Fruit fly (Drosophila melanogaster) whole organism, embryonic: ENCODE measurements around the gene Pk34A.

Experiments
- ATbp ChIP-seq: fragments of 200-800 bp; sonication (Bioruptor generic); optimal IDR thresholded peaks from 2 replicates; lab custom pipeline; 2017; ENCODE audit warnings: missing biosample characterization, mild to moderate bottlenecking, missing genetic modification characterization, missing genetic modification reagents
- Abd-B ChIP-seq: fragments of 200-800 bp; sonication (Bioruptor generic); optimal IDR thresholded peaks from 2 replicates; lab custom pipeline; 2018; ENCODE audit warnings: missing biosample characterization, mild to moderate bottlenecking, missing genetic modification characterization, moderate library complexity
- Adf1 ChIP-seq: fragments of 200-800 bp; sonication (Bioruptor generic); IDR thresholded peaks from 2 replicates; pipeline ENCODE4 v1.3.6; 2022; ENCODE audit warnings: missing biosample characterization, missing genetic modification characterization
- Atf-2 ChIP-seq: fragments of 200-800 bp; sonication (Bioruptor generic); optimal IDR thresholded peaks from 2 replicates; lab custom pipeline; 2016; ENCODE audit warnings: missing biosample characterization, missing genetic modification characterization
- Atf6 ChIP-seq: fragments of 200-800 bp; sonication (Bioruptor generic); IDR thresholded peaks from 2 replicates; pipeline ENCODE4 v1.3.6; 2022; ENCODE audit warnings: missing biosample characterization, missing genetic modification characterization
- CG10209 ChIP-seq: fragments of 200-800 bp; sonication (Bioruptor generic); optimal IDR thresholded peaks from 3 replicates; lab custom pipeline; 2017; ENCODE audit warnings: missing biosample characterization, mild to moderate bottlenecking, missing genetic modification characterization, missing genetic modification reagents
- CG11456 ChIP-seq: fragments of 200-800 bp; sonication (Bioruptor generic); IDR thresholded peaks from 3 replicates; pipeline ENCODE4 v1.3.6; 2022; ENCODE audit warnings: missing biosample characterization, missing genetic modification characterization
- CG14860 ChIP-seq: fragments of 200-800 bp; sonication (Bioruptor generic); IDR thresholded peaks from 3 replicates; pipeline ENCODE4 v1.3.6; 2022; ENCODE audit warnings: missing biosample characterization, missing genetic modification characterization; ENCODE audit not compliant: partially characterized antibody
- CG15696 ChIP-seq: fragments of 200-800 bp; sonication (Bioruptor generic); optimal IDR thresholded peaks from 2 replicates; lab custom pipeline; 2019; ENCODE audit warnings: missing biosample characterization, mild to moderate bottlenecking, missing genetic modification characterization, moderate library complexity
- CG16813 ChIP-seq: fragments of 200-800 bp; sonication (Bioruptor generic); IDR thresholded peaks from 3 replicates; pipeline ENCODE4 v1.3.6; 2022; ENCODE audit warnings: missing biosample characterization, missing genetic modification characterization; ENCODE audit not compliant: partially characterized antibody
- CG17829 ChIP-seq: fragments of 200-800 bp; optimal IDR thresholded peaks from 2 replicates; lab custom pipeline; 2019; ENCODE audit warnings: missing biosample characterization, mild to moderate bottlenecking, missing genetic modification characterization, moderate library complexity
- CG3995 ChIP-seq: fragments of 200-800 bp; sonication (Bioruptor generic); optimal IDR thresholded peaks from 3 replicates; lab custom pipeline; 2016; ENCODE audit warnings: missing biosample characterization, missing genetic modification characterization
- CG4282 ChIP-seq: fragments of 200-800 bp; sonication (Bioruptor generic); optimal IDR thresholded peaks from 2 replicates; lab custom pipeline; 2016; ENCODE audit warnings: missing biosample characterization, missing genetic modification characterization
- CG4617 ChIP-seq: fragments of 200-800 bp; sonication (Bioruptor generic); optimal IDR thresholded peaks from 3 replicates; lab custom pipeline; 2016; ENCODE audit warnings: missing biosample characterization, missing genetic modification characterization, borderline replicate concordance
- CG4707 ChIP-seq: fragments of 200-800 bp; sonication (Bioruptor generic); optimal IDR thresholded peaks from 2 replicates; lab custom pipeline; 2018; ENCODE audit warnings: missing biosample characterization, mild to moderate bottlenecking, missing genetic modification characterization, moderate library complexity
- CG5245 ChIP-seq: fragments of 200-800 bp; sonication (Bioruptor generic); optimal IDR thresholded peaks from 3 replicates; lab custom pipeline; 2016; ENCODE audit warnings: missing biosample characterization, missing genetic modification characterization
- CG6765 ChIP-seq: fragments of 200-800 bp; sonication (Bioruptor generic); optimal IDR thresholded peaks from 3 replicates; lab custom pipeline; 2017; ENCODE audit warnings: missing biosample characterization, mild to moderate bottlenecking, missing genetic modification characterization
- CG9876 ChIP-seq: fragments of 200-800 bp; sonication (Bioruptor generic); optimal IDR thresholded peaks from 2 replicates; lab custom pipeline; 2016; ENCODE audit warnings: missing biosample characterization, missing genetic modification characterization
- Camta ChIP-seq: fragments of 200-800 bp; sonication (Bioruptor generic); optimal IDR thresholded peaks from 2 replicates; lab custom pipeline; 2016; ENCODE audit warnings: missing biosample characterization, missing genetic modification characterization
- D19A ChIP-seq: fragments of 200-800 bp; optimal IDR thresholded peaks from 3 replicates; lab custom pipeline; 2019; ENCODE audit warnings: missing biosample characterization, mild to moderate bottlenecking, missing genetic modification characterization, moderate library complexity
- D19B ChIP-seq: fragments of 200-800 bp; sonication (Bioruptor generic); optimal IDR thresholded peaks from 2 replicates; lab custom pipeline; 2017; ENCODE audit warnings: missing biosample characterization, mild to moderate bottlenecking, missing genetic modification characterization
- Dad ChIP-seq: fragments of 200-800 bp; sonication (Bioruptor generic); optimal IDR thresholded peaks from 3 replicates; lab custom pipeline; 2016; ENCODE audit warnings: missing biosample characterization, missing genetic modification characterization
- Doc3 ChIP-seq: fragments of 200-800 bp; sonication (Bioruptor generic); IDR thresholded peaks from 3 replicates; pipeline ENCODE4 v1.3.6; 2022; ENCODE audit warnings: missing biosample characterization, missing genetic modification characterization; ENCODE audit not compliant: partially characterized antibody
- GATAe ChIP-seq: fragments of 200-800 bp; sonication (Bioruptor generic); conservative IDR thresholded peaks from 2 replicates; pipeline ENCODE4 v1.3.6; 2022; ENCODE audit warnings: missing biosample characterization, missing genetic modification characterization
- HmgZ ChIP-seq: fragments of 200-800 bp; sonication (Bioruptor generic); optimal IDR thresholded peaks from 2 replicates; lab custom pipeline; 2018; ENCODE audit warnings: missing biosample characterization, mild to moderate bottlenecking, missing genetic modification characterization
- Hmx ChIP-seq: fragments of 200-800 bp; sonication (Bioruptor generic); optimal IDR thresholded peaks from 2 replicates; lab custom pipeline; 2016; ENCODE audit warnings: missing biosample characterization, missing genetic modification characterization
- Hr51 ChIP-seq, 2 experiments: fragments of 200-800 bp; sonication (Bioruptor generic); optimal IDR thresholded peaks; 2 replicates in 1 of 2; 3 replicates in 1 of 2; lab custom pipeline; 2016 to 2018; ENCODE audit warnings: missing biosample characterization in 2 of 2, missing genetic modification characterization in 2 of 2, mild to moderate bottlenecking in 1 of 2, moderate library complexity in 1 of 2
- Hr78 ChIP-seq, 2 experiments: fragments of 200-800 bp in 1 of 2; fragments of >200 bp in 1 of 2; sonication (Bioruptor generic) in 1 of 2; optimal IDR thresholded peaks; 2 replicates each; lab custom pipeline; 2017 to 2019; ENCODE audit warnings: missing biosample characterization in 2 of 2, missing genetic modification characterization in 2 of 2, mild to moderate bottlenecking in 1 of 2, moderate library complexity in 1 of 2
- Hsf ChIP-seq: fragments of 200-800 bp; sonication (Bioruptor generic); optimal IDR thresholded peaks from 3 replicates; lab custom pipeline; 2016; ENCODE audit warnings: missing biosample characterization, missing genetic modification characterization
- Lim3 ChIP-seq: fragments of 200-800 bp; sonication (Bioruptor generic); IDR thresholded peaks from 2 replicates; pipeline ENCODE4 v1.3.6; 2022; ENCODE audit warnings: missing biosample characterization, missing genetic modification characterization
- Med ChIP-seq: fragments of 200-800 bp; sonication (Bioruptor generic); peaks from one replicate; lab custom pipeline; 2016; ENCODE audit warnings: missing biosample characterization, missing genetic modification characterization, mild to moderate bottlenecking, inconsistent platforms, moderate library complexity
- Myb ChIP-seq: fragments of 200-800 bp; sonication (Bioruptor generic); optimal IDR thresholded peaks from 2 replicates; lab custom pipeline; 2016; ENCODE audit warnings: missing biosample characterization, missing genetic modification characterization
- Rx ChIP-seq: fragments of 200-800 bp; sonication (Bioruptor generic); IDR thresholded peaks from 2 replicates; pipeline ENCODE4 v1.3.6; 2022; ENCODE audit warnings: missing biosample characterization, missing genetic modification characterization
- Sin3A ChIP-seq: fragments of >200 bp; optimal IDR thresholded peaks from 2 replicates; lab custom pipeline; 2018
- YL-1 ChIP-seq: fragments of 200-800 bp; sonication (Bioruptor generic); optimal IDR thresholded peaks from 3 replicates; lab custom pipeline; 2017; ENCODE audit warnings: missing biosample characterization, mild to moderate bottlenecking, missing genetic modification characterization
- abd-A ChIP-seq: fragments of 200-800 bp; sonication (Bioruptor generic); optimal IDR thresholded peaks from 3 replicates; lab custom pipeline; 2019; ENCODE audit warnings: missing biosample characterization, mild to moderate bottlenecking, missing genetic modification characterization, moderate library complexity
- cg ChIP-seq: fragments of 200-800 bp; sonication (Bioruptor generic); optimal IDR thresholded peaks from 3 replicates; lab custom pipeline; 2019; ENCODE audit warnings: missing biosample characterization, mild to moderate bottlenecking, missing genetic modification characterization, moderate library complexity
- cwo ChIP-seq: fragments of 200-800 bp; sonication (Bioruptor generic); optimal IDR thresholded peaks from 3 replicates; lab custom pipeline; 2017; ENCODE audit warnings: missing biosample characterization, missing genetic modification characterization, mild to moderate bottlenecking, moderate library complexity, missing genetic modification reagents
- ewg ChIP-seq: fragments of 200-800 bp; sonication (Bioruptor generic); optimal IDR thresholded peaks from 3 replicates; lab custom pipeline; 2017; ENCODE audit warnings: mild to moderate bottlenecking, missing biosample characterization, missing genetic modification reagents, missing genetic modification characterization
- gcm ChIP-seq: fragments of 200-800 bp; sonication (Bioruptor generic); optimal IDR thresholded peaks from 2 replicates; lab custom pipeline; 2019; ENCODE audit warnings: missing biosample characterization, mild to moderate bottlenecking, missing genetic modification characterization, moderate library complexity
- gro ChIP-seq: fragments of 200-800 bp; sonication (Bioruptor generic); optimal IDR thresholded peaks from 2 replicates; lab custom pipeline; 2016; ENCODE audit warnings: missing biosample characterization, missing genetic modification characterization
- lola ChIP-seq, 3 experiments: fragments of >200 bp in 2 of 3; fragments of 200-800 bp in 1 of 3; sonication (Bioruptor generic) in 1 of 3; optimal IDR thresholded peaks; 2 replicates each; lab custom pipeline; 2017 to 2019; ENCODE audit warnings: missing biosample characterization in 3 of 3, missing genetic modification characterization in 3 of 3, mild to moderate bottlenecking in 1 of 3, moderate library complexity in 1 of 3
- nau ChIP-seq: fragments of 200-800 bp; sonication (Bioruptor generic); optimal IDR thresholded peaks from 3 replicates; lab custom pipeline; 2017; ENCODE audit warnings: missing biosample characterization, mild to moderate bottlenecking, missing genetic modification characterization, missing genetic modification reagents
- nmo ChIP-seq: fragments of 200-800 bp; sonication (Bioruptor generic); optimal IDR thresholded peaks from 2 replicates; lab custom pipeline; 2018; ENCODE audit warnings: missing biosample characterization, mild to moderate bottlenecking, missing genetic modification characterization, moderate library complexity
- pros ChIP-seq: fragments of 200-800 bp; sonication (Bioruptor generic); optimal IDR thresholded peaks from 3 replicates; lab custom pipeline; 2019; ENCODE audit warnings: missing biosample characterization, mild to moderate bottlenecking, missing genetic modification characterization, moderate library complexity
- rib ChIP-seq: fragments of 200-800 bp; sonication (Bioruptor generic); IDR thresholded peaks from 2 replicates; pipeline ENCODE4 v1.3.6; 2022; ENCODE audit warnings: missing biosample characterization, missing genetic modification characterization
- sima ChIP-seq: fragments of 200-800 bp; sonication (Bioruptor generic); optimal IDR thresholded peaks from 2 replicates; lab custom pipeline; 2016; ENCODE audit warnings: missing biosample characterization, missing genetic modification characterization
- ssp ChIP-seq: fragments of 200-800 bp; sonication (Bioruptor generic); IDR thresholded peaks from 2 replicates; pipeline ENCODE4 v1.3.6; 2022; ENCODE audit warnings: missing biosample characterization, missing genetic modification characterization
- tll ChIP-seq, 2 experiments: fragments of 200-800 bp in 1 of 2; fragments of >200 bp in 1 of 2; sonication (Bioruptor generic) in 1 of 2; optimal IDR thresholded peaks; 2 replicates each; lab custom pipeline; 2017 to 2019; ENCODE audit warnings: missing biosample characterization in 2 of 2, missing genetic modification characterization in 2 of 2, mild to moderate bottlenecking in 1 of 2, moderate library complexity in 1 of 2
- tup ChIP-seq: fragments of 200-800 bp; sonication (Bioruptor generic); optimal IDR thresholded peaks from 2 replicates; lab custom pipeline; 2016; ENCODE audit warnings: missing biosample characterization, mild to moderate bottlenecking, missing genetic modification characterization, moderate library complexity

The Pk34A gene

dm6 chr2L:13205256-13205655, 46.6 kb downstream of the Pk34A start (continued):
- TF ChIP-seq tup (GFP tag; lab: Kevin White, UChicago) (no peak), abd-A (tag; lab: Kevin White, UChicago) (peak; percentile 64), CG16813 (GFP tag; lab: Robert Waterston, UW) (no peak), Hr78 (GFP tag; optimal IDR thresholded peaks at IDR 0.05; lab: Kevin White, UChicago) (peak in 1 of 2 experiments; percentile 17), Atf-2 (GFP tag; lab: Kevin White, UChicago) (no peak), Hr51 (GFP tag; optimal IDR thresholded peaks at IDR 0.05; lab: Kevin White, UChicago) (no peak), Camta (GFP tag; lab: Kevin White, UChicago) (no peak), lola (GFP tag; optimal IDR thresholded peaks at IDR 0.05; lab: Kevin White, UChicago) (no peak), Hmx (GFP tag; lab: Kevin White, UChicago) (no peak), Abd-B (GFP tag; lab: Kevin White, UChicago) (no peak), Myb (GFP tag; lab: Kevin White, UChicago) (no peak), Doc3 (GFP tag; lab: Robert Waterston, UW) (no peak), CG4707 (GFP tag; lab: Kevin White, UChicago) (peak; percentile 55), Dad (GFP tag; lab: Kevin White, UChicago) (peak; percentile 3), CG10209 (peak; percentile 3), CG5245 (GFP tag; lab: Kevin White, UChicago) (no peak), HmgZ (tag; lab: Kevin White, UChicago) (peak; percentile 7), gcm (GFP tag; lab: Kevin White, UChicago) (peak; percentile 76), Med (peak; percentile 93), CG4282 (GFP tag; lab: Kevin White, UChicago) (no peak), sima (GFP tag; lab: Kevin White, UChicago) (no peak), ewg (peak; percentile 92), Lim3 (GFP tag; lab: Robert Waterston, UW) (no peak), Rx (GFP tag; lab: Robert Waterston, UW) (no peak), GATAe (GFP tag; lab: Robert Waterston, UW) (no peak), cg (GFP tag; lab: Kevin White, UChicago) (peak; percentile 7), CG14860 (GFP tag; lab: Robert Waterston, UW) (no peak), pros (GFP tag; lab: Kevin White, UChicago) (peak; percentile 45), Atf6 (GFP tag; lab: Robert Waterston, UW) (peak; percentile 45; the same call in 1 of the 2 replicates), gro (GFP tag; lab: Kevin White, UChicago) (no peak), rib (0 out of 2 replicates have a peak, but pooled peaks have one; percentile 20), CG6765 (GFP tag; lab: Kevin White, UChicago) (no peak), CG9876 (peak; percentile 62), tll (GFP tag; optimal IDR thresholded peaks at IDR 0.05; lab: Kevin White, UChicago) (peak in 1 of 2 experiments; percentile 64), Adf1 (GFP tag; lab: Robert Waterston, UW) (peak; percentile 36; the same call in 1 of the 2 replicates), cwo (GFP tag; lab: Kevin White, UChicago) (peak; percentile 99), YL-1 (GFP tag; lab: Kevin White, UChicago) (peak; percentile 2), CG11456 (no peak), nmo (GFP tag; lab: Kevin White, UChicago) (no peak), CG4617 (GFP tag; lab: Kevin White, UChicago) (no peak), Hsf (no peak), CG3995 (GFP tag; lab: Kevin White, UChicago) (no peak), CG17829 (tag; lab: Kevin White, UChicago) (peak; percentile 4), nau (GFP tag; lab: Kevin White, UChicago) (no peak), ATbp (GFP tag; lab: Kevin White, UChicago) (no peak), D19A (no peak), ssp (GFP tag; lab: Robert Waterston, UW) (no peak), CG15696 (tag; lab: Kevin White, UChicago) (no peak), Sin3A (lab: Kevin White, UChicago) (no peak), D19B (GFP tag; lab: Kevin White, UChicago) (no peak)
